Worm (Caenorhabditis elegans): ENCODE results near the gene cdc-25.2.

The cdc-25.2 gene

DNA sequence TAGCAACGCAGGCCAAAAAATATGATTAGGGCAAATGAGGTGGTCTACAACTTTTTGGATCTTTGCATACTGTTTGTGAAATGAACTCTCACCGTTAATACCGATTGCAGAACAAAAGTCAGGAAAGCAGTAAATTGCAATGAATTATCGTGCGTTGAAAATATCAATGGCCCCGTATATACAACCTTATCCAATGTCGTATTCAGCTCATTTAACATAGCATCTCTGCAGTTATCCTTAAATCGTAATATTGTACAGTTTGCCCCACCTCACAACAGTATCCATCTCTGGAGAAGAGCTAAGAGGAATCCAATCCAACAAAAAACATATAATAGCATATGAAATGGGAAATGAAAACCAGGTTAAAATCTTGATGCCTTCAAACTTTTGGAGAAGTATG, 34.4 kb upstream of the cdc-25.2 start:
- TF ChIP-seq madf-9 (GFP tag; conservative IDR thresholded peaks at IDR 0.05) (no peak), unc-62 (GFP tag; optimal IDR thresholded peaks at IDR 0.05 in 1 of 2) (peak in 1 of 2 experiments; percentile 93), unc-62 (tag; optimal IDR thresholded peaks at IDR 0.05) (no peak)

DNA sequence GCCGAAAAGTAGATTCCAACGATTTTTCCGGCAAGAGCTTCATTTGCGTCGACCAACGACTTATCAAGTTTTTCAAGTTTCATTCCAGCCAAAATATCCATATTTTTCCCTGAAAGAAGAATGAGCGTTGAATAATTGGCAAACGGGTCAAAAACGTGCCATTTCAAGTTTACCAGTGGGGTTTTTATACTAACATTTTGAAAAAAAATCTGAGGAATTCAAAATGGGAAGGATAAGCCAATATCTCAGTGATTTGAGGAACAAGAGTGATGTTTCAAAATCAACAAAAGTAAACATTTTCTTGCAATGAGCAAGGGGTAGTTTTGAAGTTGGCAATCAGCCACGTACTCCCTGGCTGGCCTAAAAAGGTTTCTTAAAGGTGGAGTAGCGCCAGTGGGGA, 32.6 kb upstream of the cdc-25.2 start, which contains the start of gene trx-5:
Gene trx-5, minus strand, starts transcription at position 101 of the 400 bp plus-strand sequence.
- TF ChIP-seq nhr-41 (GFP tag; IDR thresholded peaks at IDR 0.05) = no peak

DNA sequence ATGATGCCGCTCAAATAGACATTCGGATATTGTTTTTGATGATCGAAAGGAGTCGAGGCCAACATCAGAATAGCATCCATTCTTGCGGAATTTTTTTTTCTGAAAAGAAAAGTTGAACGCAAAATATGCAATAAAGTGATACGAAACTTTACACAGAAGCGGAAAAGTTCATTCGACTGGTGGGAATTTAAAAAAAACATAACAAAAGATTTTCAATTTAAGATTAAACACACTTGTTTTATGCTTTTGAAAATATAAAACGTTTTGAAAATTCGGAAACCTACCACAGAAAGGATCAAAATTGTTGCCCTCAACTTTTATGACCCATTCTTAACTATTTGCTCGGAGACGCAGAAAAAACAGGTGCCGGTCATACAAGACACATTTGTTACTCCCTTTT, 29.9 kb upstream of the cdc-25.2 start, which contains the start of gene K02H11.9:
Gene K02H11.9, minus strand, starts transcription at position 101 of the 400 bp plus-strand sequence.
- TF ChIP-seq madf-5 (GFP tag; IDR thresholded peaks at IDR 0.05) = no peak
- TF ChIP-seq ctbp-1 (GFP tag; IDR thresholded peaks at IDR 0.05) = no peak
- TF ChIP-seq skn-1 (tag; optimal IDR thresholded peaks at IDR 0.05) = no peak
- no peak for TF ChIP-seq unc-62 (GFP tag; optimal IDR thresholded peaks at IDR 0.05 in 1 of 2)
- no peak for TF ChIP-seq unc-62 (tag; optimal IDR thresholded peaks at IDR 0.05)
- no peak for TF ChIP-seq T20F7.1 (GFP tag; optimal IDR thresholded peaks at IDR 0.05)
- no peak for TF ChIP-seq F49E8.2 (tag; optimal IDR thresholded peaks at IDR 0.05; ENCODE audit: borderline replicate concordance)
- TF ChIP-seq nhr-76 (tag; optimal IDR thresholded peaks at IDR 0.05) = no peak
- no peak for TF ChIP-seq Y5F2A.4 (GFP tag; optimal IDR thresholded peaks at IDR 0.05)
- no peak for TF ChIP-seq zip-2 (tag; optimal IDR thresholded peaks at IDR 0.05)
- no peak for TF ChIP-seq ceh-62 (tag; optimal IDR thresholded peaks at IDR 0.05)
- TF ChIP-seq aha-1 (tag) = no peak
- TF ChIP-seq lin-15B (tag; optimal IDR thresholded peaks at IDR 0.05) = no peak
- TF ChIP-seq lin-29 (GFP tag; IDR thresholded peaks at IDR 0.05) = no peak
- TF ChIP-seq daf-8 (GFP tag; IDR thresholded peaks at IDR 0.05) = no peak

DNA sequence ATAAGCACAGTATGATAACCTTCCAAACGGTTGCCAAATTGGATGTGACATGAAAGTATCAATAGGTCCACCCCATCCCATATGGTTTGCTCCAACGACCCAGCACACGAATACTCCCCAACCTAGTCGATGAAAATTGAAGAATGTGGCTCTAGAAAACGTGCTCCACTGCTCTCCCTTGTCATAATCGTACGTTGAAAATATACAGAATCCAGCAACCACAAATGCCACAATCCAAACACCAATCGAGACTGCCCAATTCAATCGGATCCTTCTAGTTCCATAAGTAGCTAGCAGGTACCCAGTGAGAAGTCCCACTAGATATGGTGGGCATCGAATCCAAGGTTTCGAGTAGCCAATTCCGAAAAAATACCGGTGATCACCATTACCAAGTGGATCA, 28.0 kb upstream of the cdc-25.2 start:
- TF ChIP-seq lin-15B (tag; optimal IDR thresholded peaks at IDR 0.05) (no peak), ZK337.2 (GFP tag; IDR thresholded peaks at IDR 0.05) (no peak), unc-62 (GFP tag; optimal IDR thresholded peaks at IDR 0.05 in 1 of 2) (peak in 1 of 2 experiments; percentile 93), unc-62 (tag; optimal IDR thresholded peaks at IDR 0.05) (no peak), snpc-1.2 (GFP tag; IDR thresholded peaks at IDR 0.05) (no peak)

DNA sequence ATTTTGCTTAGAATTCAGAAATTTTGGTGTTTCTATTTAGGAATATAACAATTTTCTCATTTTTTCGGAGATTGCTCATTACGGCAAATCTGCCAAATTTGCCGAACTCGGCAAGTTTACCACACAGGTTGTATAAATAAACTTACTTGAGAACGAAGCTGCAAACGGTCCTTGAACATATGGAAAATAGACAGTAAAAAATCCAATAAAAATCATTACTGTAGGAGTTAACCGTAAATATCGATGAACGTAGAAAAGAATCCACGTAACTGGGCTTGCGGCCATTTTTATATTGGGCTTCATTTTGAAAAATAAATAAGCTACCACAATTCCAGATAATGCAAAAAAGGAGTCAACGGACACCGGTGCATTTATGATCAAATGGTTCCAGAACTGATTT, 26.6 kb upstream of the cdc-25.2 start:
- no peak for TF ChIP-seq nhr-77 (tag; optimal IDR thresholded peaks at IDR 0.05)
- peak; percentile 94 for TF ChIP-seq aha-1 (tag)

DNA sequence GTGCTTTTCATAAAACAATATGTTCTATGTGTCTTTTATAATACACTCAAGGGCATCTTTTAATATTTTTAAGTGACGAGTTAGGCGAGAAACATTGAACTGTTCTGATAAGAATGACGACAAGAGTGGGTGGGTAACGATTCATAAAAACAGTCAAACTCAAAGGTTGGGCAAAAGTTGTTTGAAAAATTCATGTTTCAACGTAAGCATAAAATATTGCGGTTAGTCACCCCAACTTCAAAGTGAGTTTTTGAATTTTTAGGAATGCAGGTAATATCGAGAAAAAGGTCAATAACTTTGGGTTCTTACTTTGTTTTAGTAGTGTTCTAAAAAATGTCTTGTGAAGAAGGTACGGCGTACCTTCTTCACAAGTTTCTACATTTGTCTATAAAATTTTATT, 25.1 kb upstream of the cdc-25.2 start, which contains the start of gene oac-31:
Gene oac-31, minus strand, starts transcription at position 101 of the 400 bp plus-strand sequence.
- no peak for TF ChIP-seq ces-1 (GFP tag; optimal IDR thresholded peaks at IDR 0.05)
- TF ChIP-seq saeg-2 (GFP tag; IDR thresholded peaks at IDR 0.05) = no peak
- TF ChIP-seq rbr-2 (tag; optimal IDR thresholded peaks at IDR 0.05) = no peak
- TF ChIP-seq nhr-48 (tag; optimal IDR thresholded peaks at IDR 0.05) = no peak
- peak; percentile 1 for TF ChIP-seq nhr-28 (tag; optimal IDR thresholded peaks at IDR 0.05)
- TF ChIP-seq cey-2 (tag; optimal IDR thresholded peaks at IDR 0.05; ENCODE audit: borderline replicate concordance, insufficient read depth) = no peak
- no peak for TF ChIP-seq ceh-28 (tag; optimal IDR thresholded peaks at IDR 0.05)
- TF ChIP-seq pqm-1 (tag; optimal IDR thresholded peaks at IDR 0.05) = peak; percentile 20
- no peak for TF ChIP-seq Y48G9A.11 (GFP tag; IDR thresholded peaks at IDR 0.05)

DNA sequence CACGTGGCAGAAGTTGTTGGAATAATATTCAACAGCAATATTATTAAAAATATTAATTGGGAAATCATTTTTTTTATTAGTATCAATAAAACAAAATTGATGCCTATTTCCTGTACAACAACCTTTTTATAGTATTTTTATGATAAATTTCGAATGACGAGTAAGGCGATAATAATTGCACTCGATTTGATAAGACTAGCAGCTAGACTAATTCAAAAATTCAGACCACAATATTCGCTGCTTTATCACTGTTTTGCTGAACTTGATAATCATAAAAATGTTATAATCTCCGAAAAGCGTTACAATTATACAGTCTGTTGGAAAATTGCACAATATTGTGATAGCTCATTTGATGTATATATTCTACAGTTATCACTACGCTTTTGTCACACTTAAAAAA, 21.2 kb upstream of the cdc-25.2 start, which contains the start of gene oac-32:
Gene oac-32, minus strand, starts transcription at position 90 of the 400 bp plus-strand sequence.
- TF ChIP-seq sdz-12 (GFP tag; optimal IDR thresholded peaks at IDR 0.05) = no peak
- TF ChIP-seq pqm-1 (tag; optimal IDR thresholded peaks at IDR 0.05) = peak; percentile 33
- no peak for TF ChIP-seq nhr-48 (tag; optimal IDR thresholded peaks at IDR 0.05)
- TF ChIP-seq T20F7.1 (GFP tag; optimal IDR thresholded peaks at IDR 0.05) = no peak
- no peak for TF ChIP-seq ceh-82 (tag; optimal IDR thresholded peaks at IDR 0.05)
- no peak for TF ChIP-seq ceh-20 (GFP tag; IDR thresholded peaks at IDR 0.05)
- TF ChIP-seq nhr-28 (tag; optimal IDR thresholded peaks at IDR 0.05) = peak; percentile 24
- TF ChIP-seq php-3 (GFP tag; IDR thresholded peaks at IDR 0.05) = peak; percentile 64; the same call in 1 of the 2 replicates
- no peak for TF ChIP-seq ama-1 (optimal IDR thresholded peaks at IDR 0.05)
- TF ChIP-seq hlh-11 (tag; optimal IDR thresholded peaks at IDR 0.05) = no peak
- TF ChIP-seq spr-1 (tag; optimal IDR thresholded peaks at IDR 0.05) = no peak
- no peak for TF ChIP-seq lin-29 (GFP tag; IDR thresholded peaks at IDR 0.05)
- TF ChIP-seq zip-2 (tag; optimal IDR thresholded peaks at IDR 0.05) = no peak
- no peak for TF ChIP-seq daf-16 (GFP tag; optimal IDR thresholded peaks at IDR 0.05)
- TF ChIP-seq daf-16 (tag; optimal IDR thresholded peaks at IDR 0.05) = peak; percentile 27
